Worm (Caenorhabditis elegans): ENCODE results near the gene C33E10.10.
A peak's percentile ranks its signal among the peaks of the same experiment; 100 is the strongest.

The C33E10.10 gene

DNA sequence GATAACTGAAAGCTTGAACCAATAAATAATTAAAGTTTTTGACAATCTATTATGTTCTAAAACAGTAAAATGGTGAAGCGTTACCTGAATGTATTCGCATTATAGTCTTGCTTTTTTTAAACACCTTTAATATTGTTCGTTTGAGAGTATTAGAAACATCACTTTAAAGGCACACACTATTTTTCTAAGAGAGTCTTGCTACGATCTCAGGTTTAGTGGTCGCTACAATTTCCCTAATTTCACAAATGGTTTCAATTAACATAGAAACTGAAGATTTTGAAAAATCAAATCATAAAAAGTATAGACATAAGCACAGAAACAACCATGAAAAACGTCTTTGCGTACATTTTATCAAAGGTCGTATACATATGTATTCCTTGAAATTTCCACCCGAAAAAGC is 18.8 kb upstream of the C33E10.10 start:
- TF ChIP-seq T20F7.1 (GFP tag; optimal IDR thresholded peaks at IDR 0.05) (no peak), spr-3 (GFP tag; optimal IDR thresholded peaks at IDR 0.05) (no peak), F10B5.3 (tag; optimal IDR thresholded peaks at IDR 0.05) (no peak), rbr-2 (tag; optimal IDR thresholded peaks at IDR 0.05) (no peak), mep-1 (tag; optimal IDR thresholded peaks at IDR 0.05) (no peak), unc-62 (GFP tag; optimal IDR thresholded peaks at IDR 0.05 in 1 of 2) (peak in 1 of 2 experiments; percentile 68), unc-62 (tag; optimal IDR thresholded peaks at IDR 0.05) (no peak), nhr-76 (tag; optimal IDR thresholded peaks at IDR 0.05) (no peak), Y5F2A.4 (GFP tag; optimal IDR thresholded peaks at IDR 0.05) (no peak), mdt-29 (GFP tag; IDR thresholded peaks at IDR 0.05) (no peak)

DNA sequence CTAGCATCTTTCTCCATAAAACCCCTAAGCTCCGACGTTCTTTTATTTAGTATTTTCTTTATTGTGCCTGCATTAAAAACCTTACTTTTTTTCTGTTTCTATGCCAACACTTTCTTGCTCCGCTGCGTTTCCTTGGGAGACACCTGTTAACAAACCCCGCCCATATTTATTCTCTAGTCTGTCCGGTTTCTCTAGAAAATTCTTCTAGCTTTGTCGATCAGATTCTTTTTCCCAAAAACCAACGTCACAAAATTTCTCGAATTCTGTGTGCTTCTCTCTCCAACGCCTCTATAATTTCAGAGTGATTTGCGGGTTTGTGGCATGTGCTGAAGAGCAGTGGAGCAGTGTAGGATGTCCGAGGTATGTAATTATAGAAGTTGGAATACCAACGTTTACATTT is 16.5 kb upstream of the C33E10.10 start, which contains the start of gene ptr-5:
TSS of gene ptr-5 (plus strand) at position 301 of the 400 bp plus-strand sequence.
- TF ChIP-seq unc-62 (GFP tag; optimal IDR thresholded peaks at IDR 0.05 in 1 of 2), result peak in 1 of 2 experiments; percentile 20
- TF ChIP-seq unc-62 (tag; optimal IDR thresholded peaks at IDR 0.05), result no peak
- no peak for TF ChIP-seq pha-4 (GFP tag; IDR thresholded peaks at IDR 0.05)
- TF ChIP-seq pha-4 (tag; optimal IDR thresholded peaks at IDR 0.05), result no peak

DNA sequence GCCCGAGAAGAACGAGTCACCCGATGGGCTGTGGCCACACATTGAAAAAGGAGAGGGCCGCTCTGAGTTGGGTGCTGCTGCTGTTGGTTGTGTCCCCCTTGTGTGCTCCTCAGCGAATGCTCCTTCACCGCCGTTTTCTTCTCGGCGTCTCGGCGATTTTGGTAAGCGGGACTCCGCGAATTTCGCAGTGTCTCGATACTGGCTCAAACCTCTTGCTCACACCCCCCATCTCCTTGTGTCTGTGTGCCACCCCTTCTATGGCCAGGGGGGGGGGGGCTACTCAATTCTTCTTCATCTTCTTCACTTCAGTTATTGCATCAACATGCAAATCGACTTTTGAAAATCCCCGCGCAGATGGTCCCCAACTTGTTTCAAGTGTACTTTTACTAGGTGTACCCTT is 13.1 kb upstream of the C33E10.10 start:
- TF ChIP-seq pha-4 (GFP tag; IDR thresholded peaks at IDR 0.05) (no peak), pha-4 (tag; optimal IDR thresholded peaks at IDR 0.05) (no peak), aha-1 (tag) (peak; percentile 92), lin-13 (GFP tag; optimal IDR thresholded peaks at IDR 0.05) (no peak), jun-1 (tag; optimal IDR thresholded peaks at IDR 0.05) (no peak), F37D6.2 (tag; optimal IDR thresholded peaks at IDR 0.05) (peak; percentile 36), aly-2 (tag; optimal IDR thresholded peaks at IDR 0.05) (no peak), mdt-29 (GFP tag; IDR thresholded peaks at IDR 0.05) (no peak), snpc-1.2 (GFP tag; IDR thresholded peaks at IDR 0.05) (no peak), ctbp-1 (GFP tag; IDR thresholded peaks at IDR 0.05) (peak; percentile 71), dmd-8 (GFP tag; IDR thresholded peaks at IDR 0.05) (0 out of 2 replicates have a peak, but pooled peaks have one; percentile 20), F26F4.8 (GFP tag; conservative IDR thresholded peaks at IDR 0.05) (no peak), lin-38 (GFP tag; IDR thresholded peaks at IDR 0.05) (no peak), lim-7 (GFP tag; IDR thresholded peaks at IDR 0.05) (0 out of 2 replicates have a peak, but pooled peaks have one; percentile 22), T20F7.1 (GFP tag; optimal IDR thresholded peaks at IDR 0.05) (no peak), hlh-30 (tag; optimal IDR thresholded peaks at IDR 0.05; ENCODE audit: insufficient read depth) (peak; percentile 32), tra-1 (GFP tag; IDR thresholded peaks at IDR 0.05) (0 out of 2 replicates have a peak, but pooled peaks have one; percentile 15), lsy-2 (tag; optimal IDR thresholded peaks at IDR 0.05) (no peak), mxl-3 (GFP tag; optimal IDR thresholded peaks at IDR 0.05) (peak; percentile 21), lin-1 (GFP tag; IDR thresholded peaks at IDR 0.05) (no peak), fos-1 (tag; optimal IDR thresholded peaks at IDR 0.05) (no peak), dmd-9 (GFP tag; IDR thresholded peaks at IDR 0.05) (no peak), ZK546.5 (tag; optimal IDR thresholded peaks at IDR 0.05) (no peak), ceh-82 (tag; optimal IDR thresholded peaks at IDR 0.05) (no peak), unc-62 (GFP tag; optimal IDR thresholded peaks at IDR 0.05 in 1 of 2) (peak in 1 of 2 experiments; percentile 60), unc-62 (tag; optimal IDR thresholded peaks at IDR 0.05) (no peak), mep-1 (tag; optimal IDR thresholded peaks at IDR 0.05) (peak; percentile 16), nhr-10 (tag; optimal IDR thresholded peaks at IDR 0.05) (no peak), lir-3 (tag; optimal IDR thresholded peaks at IDR 0.05) (no peak), arid-1 (GFP tag; conservative IDR thresholded peaks at IDR 0.05) (no peak), Y5F2A.4 (GFP tag; optimal IDR thresholded peaks at IDR 0.05) (peak; percentile 1), nhr-11 (tag; optimal IDR thresholded peaks at IDR 0.05) (peak; percentile 8), D1046.2 (GFP tag; IDR thresholded peaks at IDR 0.05) (0 out of 2 replicates have a peak, but pooled peaks have one; percentile 46), nhr-76 (tag; optimal IDR thresholded peaks at IDR 0.05) (no peak), mes-2 (tag; optimal IDR thresholded peaks at IDR 0.05; ENCODE audit: poor library complexity, severe bottlenecking) (no peak), hmg-1.1 (GFP tag; IDR thresholded peaks at IDR 0.05) (peak; percentile 80), mxl-2 (GFP tag; conservative IDR thresholded peaks at IDR 0.05) (no peak), hif-1 (tag; optimal IDR thresholded peaks at IDR 0.05) (no peak), daf-19 (GFP tag; conservative IDR thresholded peaks at IDR 0.05) (no peak), snpc-4 (tag; optimal IDR thresholded peaks at IDR 0.05) (no peak), set-16 (GFP tag; IDR thresholded peaks at IDR 0.05) (peak; percentile 90), unc-130 (GFP tag; optimal IDR thresholded peaks at IDR 0.05) (no peak), lin-15B (tag; optimal IDR thresholded peaks at IDR 0.05) (no peak)
